Fruit fly (Drosophila melanogaster) whole organism, embryonic: ENCODE data around the gene Mrtf.

Experiments
- CG11504 ChIP-seq: fragments of 200-800 bp; sonication (Bioruptor generic); optimal IDR thresholded peaks from 3 replicates; lab custom pipeline; 2019; ENCODE audit warnings: missing biosample characterization, mild to moderate bottlenecking, missing genetic modification characterization, moderate library complexity
- CG13287 ChIP-seq: fragments of 200-800 bp; sonication (Bioruptor generic); IDR thresholded peaks from 2 replicates; pipeline ENCODE4 v1.3.6; 2022; ENCODE audit warnings: missing biosample characterization, missing genetic modification characterization; ENCODE audit not compliant: partially characterized antibody
- CG14050 ChIP-seq: fragments of 200-800 bp; sonication (Bioruptor generic); IDR thresholded peaks from 3 replicates; pipeline ENCODE4 v1.3.6; 2022; ENCODE audit warnings: missing biosample characterization, missing genetic modification characterization
- CG18599 ChIP-seq: fragments of 200-800 bp; sonication (Bioruptor generic); optimal IDR thresholded peaks from 3 replicates; lab custom pipeline; 2017; ENCODE audit warnings: missing biosample characterization, missing genetic modification characterization, mild to moderate bottlenecking, moderate library complexity, missing genetic modification reagents
- CG2116 ChIP-seq: fragments of 200-800 bp; sonication (Bioruptor generic); optimal IDR thresholded peaks from 3 replicates; lab custom pipeline; 2018; ENCODE audit warnings: missing biosample characterization, mild to moderate bottlenecking, missing genetic modification characterization
- CG5245 ChIP-seq: fragments of 200-800 bp; sonication (Bioruptor generic); optimal IDR thresholded peaks from 3 replicates; lab custom pipeline; 2016; ENCODE audit warnings: missing biosample characterization, missing genetic modification characterization
- CG6854 ChIP-seq: fragments of 200-800 bp; sonication (Bioruptor generic); optimal IDR thresholded peaks from 3 replicates; lab custom pipeline; 2017; ENCODE audit warnings: missing biosample characterization, mild to moderate bottlenecking, missing genetic modification characterization
- eyg ChIP-seq: fragments of 200-800 bp; sonication (Bioruptor generic); optimal IDR thresholded peaks from 3 replicates; lab custom pipeline; 2016; ENCODE audit warnings: missing biosample characterization, missing genetic modification characterization
- gcm ChIP-seq: fragments of 200-800 bp; sonication (Bioruptor generic); optimal IDR thresholded peaks from 2 replicates; lab custom pipeline; 2019; ENCODE audit warnings: missing biosample characterization, mild to moderate bottlenecking, missing genetic modification characterization, moderate library complexity
- peb ChIP-seq: fragments of 200-800 bp; sonication (Bioruptor generic); IDR thresholded peaks from 2 replicates; pipeline ENCODE4 v1.3.6; 2022; ENCODE audit warnings: missing biosample characterization, missing genetic modification characterization
- sug ChIP-seq: fragments of 200-800 bp; optimal IDR thresholded peaks from 2 replicates; lab custom pipeline; 2019; ENCODE audit warnings: missing biosample characterization, mild to moderate bottlenecking, missing genetic modification characterization, moderate library complexity
- tap ChIP-seq: fragments of 200-800 bp; optimal IDR thresholded peaks from 3 replicates; lab custom pipeline; 2019; ENCODE audit warnings: missing biosample characterization, mild to moderate bottlenecking, missing genetic modification characterization, moderate library complexity

- TF ChIP-seq tap (no peak), peb (GFP tag; lab: Robert Waterston, UW) (no peak), CG13287 (GFP tag; lab: Robert Waterston, UW) (no peak), CG6854 (GFP tag; lab: Kevin White, UChicago) (no peak), gcm (no peak), CG5245 (no peak), CG18599 (GFP tag; lab: Kevin White, UChicago) (no peak), eyg (GFP tag; lab: Kevin White, UChicago) (no peak), CG11504 (tag; lab: Kevin White, UChicago) (no peak), sug (tag; lab: Kevin White, UChicago) (peak; percentile 61), CG14050 (GFP tag; lab: Robert Waterston, UW) (no peak), CG2116 (GFP tag; lab: Kevin White, UChicago) (no peak)
Observed at dm6 chr3L:2734363-2735160, 31.8 kb downstream of the Mrtf start.
